Fruit fly (Drosophila melanogaster): ENCODE results near the gene Sh3beta.

Gene Sh3beta

DNA sequence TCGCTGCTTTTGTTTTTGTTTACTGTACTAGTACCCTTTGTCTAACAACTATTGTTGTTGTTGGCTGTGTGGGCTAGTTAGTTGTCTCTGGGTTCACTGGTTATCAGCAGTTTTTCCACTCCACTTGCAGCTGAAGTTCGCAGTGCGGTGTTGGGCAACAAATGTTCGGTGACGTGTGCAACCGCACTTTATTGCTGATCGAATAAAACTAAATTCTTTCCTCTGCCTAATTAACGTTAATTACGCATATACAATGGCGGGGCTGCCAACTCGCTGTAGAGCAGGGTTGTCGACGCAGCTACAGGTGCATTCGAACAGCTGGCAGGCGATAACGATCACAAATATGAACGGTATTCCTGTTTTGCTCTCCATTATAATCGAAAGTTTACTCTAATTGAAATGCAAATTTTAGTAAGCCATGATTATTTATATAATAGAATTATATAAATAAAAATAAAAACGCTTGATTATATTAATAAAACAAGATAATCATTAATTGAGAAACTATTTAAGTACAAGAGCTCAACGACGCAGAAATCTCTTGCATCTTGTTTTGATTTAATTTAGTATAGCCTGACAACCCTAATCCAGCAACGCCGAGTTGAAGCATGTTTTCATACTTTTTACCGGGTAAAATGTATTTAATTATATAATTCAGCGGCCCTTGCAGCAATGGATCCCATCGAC is 40.4 kb downstream of the Sh3beta start, which contains the start of the genes mrva, CG42307 and mus312 (continued):
- no peak for TF ChIP-seq eve (GFP tag; optimal IDR thresholded peaks at IDR 0.05)
- TF ChIP-seq gcm2 (GFP tag; optimal IDR thresholded peaks at IDR 0.05): no peak
- TF ChIP-seq CG3726 (GFP tag; IDR thresholded peaks at IDR 0.05): no peak
- TF ChIP-seq Doc3 (GFP tag; IDR thresholded peaks at IDR 0.05; ENCODE audit: partially characterized antibody): no peak
- TF ChIP-seq mld (GFP tag; IDR thresholded peaks at IDR 0.05; ENCODE audit: partially characterized antibody): no peak
- TF ChIP-seq CG12744 (GFP tag; optimal IDR thresholded peaks at IDR 0.05): peak; percentile 8
- TF ChIP-seq sqz (GFP tag; optimal IDR thresholded peaks at IDR 0.05): no peak
- no peak for TF ChIP-seq CG2129 (GFP tag; IDR thresholded peaks at IDR 0.05; ENCODE audit: partially characterized antibody)
- no peak for TF ChIP-seq cad (GFP tag; optimal IDR thresholded peaks at IDR 0.05)
- TF ChIP-seq bigmax (GFP tag; optimal IDR thresholded peaks at IDR 0.05): no peak
- TF ChIP-seq tap (tag; optimal IDR thresholded peaks at IDR 0.05): no peak
- no peak for TF ChIP-seq Bgb (GFP tag; IDR thresholded peaks at IDR 0.05; ENCODE audit: partially characterized antibody)
- no peak for TF ChIP-seq da (GFP tag; optimal IDR thresholded peaks at IDR 0.05)
- TF ChIP-seq jigr1 (GFP tag; IDR thresholded peaks at IDR 0.05): no peak; the same call in 2 of the 3 replicates
- TF ChIP-seq amos (GFP tag; IDR thresholded peaks at IDR 0.05; ENCODE audit: partially characterized antibody): peak; percentile 50; the same call in 1 of the 2 replicates
- peak; percentile 82 for TF ChIP-seq CG32772 (GFP tag; IDR thresholded peaks at IDR 0.05)
- peak; percentile 24 for TF ChIP-seq pb (GFP tag; optimal IDR thresholded peaks at IDR 0.05)
- TF ChIP-seq abd-A (tag; optimal IDR thresholded peaks at IDR 0.05): no peak
- peak; percentile 85 for TF ChIP-seq Meics (GFP tag; optimal IDR thresholded peaks at IDR 0.05)
- peak; percentile 92 for TF ChIP-seq CG18262 (tag; optimal IDR thresholded peaks at IDR 0.05)
- peak; percentile 93 for TF ChIP-seq CG3847 (GFP tag; IDR thresholded peaks at IDR 0.05)
- TF ChIP-seq gcm (GFP tag; optimal IDR thresholded peaks at IDR 0.05): peak; percentile 93
- peak; percentile 100 for TF ChIP-seq CG7745 (tag; optimal IDR thresholded peaks at IDR 0.05)

DNA sequence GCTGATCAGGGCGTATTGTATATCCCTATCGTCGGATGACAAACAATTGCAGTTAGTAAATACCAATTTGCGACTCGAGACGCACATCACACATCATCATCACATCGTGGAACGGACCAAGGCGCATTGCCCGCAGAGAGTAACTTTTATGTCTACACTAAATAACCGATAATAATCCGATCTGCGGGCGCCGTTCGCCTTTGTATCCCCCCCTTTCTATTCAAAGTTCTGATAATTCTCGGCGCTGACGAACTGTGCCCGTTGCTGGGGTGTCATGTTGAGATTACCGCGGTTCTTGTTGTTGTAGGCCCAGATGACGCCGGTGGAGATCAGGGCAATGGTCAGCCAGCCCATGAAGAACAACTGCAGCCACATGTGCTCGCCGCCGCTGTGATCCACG is 42.4 kb downstream of the Sh3beta start:
- TF ChIP-seq gcm (GFP tag; optimal IDR thresholded peaks at IDR 0.05) (peak; percentile 83), Med (GFP tag) (peak; percentile 15), Taf1 (GFP tag; IDR thresholded peaks at IDR 0.05) (no peak)

DNA sequence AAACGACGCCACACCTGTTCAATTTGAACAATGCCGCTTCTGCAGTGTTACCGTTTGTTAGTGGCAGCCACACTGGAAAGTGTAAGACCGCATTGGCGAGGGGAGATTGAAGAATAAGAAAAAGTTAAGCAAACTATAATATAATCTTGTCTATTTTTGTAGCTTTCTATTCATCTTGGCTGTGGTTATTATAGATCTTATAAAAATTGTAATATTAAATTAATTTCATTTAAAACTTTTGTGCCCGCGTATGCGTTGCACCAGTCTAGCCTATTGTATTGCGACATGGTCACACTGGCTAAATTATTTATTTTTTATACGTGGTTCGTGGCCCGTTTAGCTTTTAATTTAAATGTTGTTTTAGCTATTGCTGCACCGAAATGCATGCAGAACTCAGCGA is 45.7 kb downstream of the Sh3beta start, which contains the start of the genes RhoGEF4 and Rint1:
TSS of gene RhoGEF4 (minus strand) at position 64 of the 400 bp plus-strand sequence.
TSS of gene Rint1 (plus strand) at position 272 of the 400 bp plus-strand sequence.
- TF ChIP-seq CG12659 (GFP tag; optimal IDR thresholded peaks at IDR 0.05) (peak; percentile 76), ab (GFP tag; optimal IDR thresholded peaks at IDR 0.05) (peak; percentile 22), CG6813 (GFP tag; optimal IDR thresholded peaks at IDR 0.05) (no peak), vfl (GFP tag; optimal IDR thresholded peaks at IDR 0.05) (peak; percentile 67), CG7987 (GFP tag; optimal IDR thresholded peaks at IDR 0.05) (peak; percentile 13), CG16813 (GFP tag; IDR thresholded peaks at IDR 0.05; ENCODE audit: partially characterized antibody) (peak; percentile 34; the same call in 1 of the 3 replicates), sisA (GFP tag; IDR thresholded peaks at IDR 0.05) (peak; percentile 87), aop (GFP tag; IDR thresholded peaks at IDR 0.05) (no peak), CG11560 (tag; IDR thresholded peaks at IDR 0.05) (0 out of 3 replicates have a peak, but pooled peaks have one; percentile 44), CG11085 (GFP tag; IDR thresholded peaks at IDR 0.05) (peak; percentile 38; the same call in 1 of the 2 replicates), CG14014 (GFP tag; IDR thresholded peaks at IDR 0.05) (no peak), ro (GFP tag; IDR thresholded peaks at IDR 0.05) (peak; percentile 34; the same call in 1 of the 2 replicates), HLHmδ (GFP tag; optimal IDR thresholded peaks at IDR 0.05) (no peak), CG2678 (tag; optimal IDR thresholded peaks at IDR 0.05) (no peak), pros (GFP tag; optimal IDR thresholded peaks at IDR 0.05) (no peak), chinmo (GFP tag; IDR thresholded peaks at IDR 0.05; ENCODE audit: partially characterized antibody) (no peak), sim (GFP tag; IDR thresholded peaks at IDR 0.05) (no peak), pb (GFP tag; optimal IDR thresholded peaks at IDR 0.05) (no peak), CG42726 (GFP tag; IDR thresholded peaks at IDR 0.05; ENCODE audit: partially characterized antibody) (0 out of 2 replicates have a peak, but pooled peaks have one; percentile 58), unpg (GFP tag; optimal IDR thresholded peaks at IDR 0.05) (peak; percentile 67), CG13296 (GFP tag; optimal IDR thresholded peaks at IDR 0.05) (no peak), pan (optimal IDR thresholded peaks at IDR 0.05) (no peak), pan (GFP tag; optimal IDR thresholded peaks at IDR 0.05 in 1 of 2, IDR thresholded peaks at IDR 0.05 in 1 of 2) (peak in 1 of 2 experiments; percentile 74)
